Fruit fly (Drosophila melanogaster) whole organism, embryonic: ENCODE results near the gene CG6790.

Source experiments
- Atf3 ChIP-seq: fragments of 200-800 bp; sonication (Bioruptor generic); optimal IDR thresholded peaks from 3 replicates; lab custom pipeline; 2016; ENCODE audit warnings: missing biosample characterization, missing genetic modification characterization
- Blimp-1 ChIP-seq: fragments of 200-800 bp; sonication (Bioruptor generic); optimal IDR thresholded peaks from 3 replicates; lab custom pipeline; 2018; ENCODE audit warnings: missing biosample characterization, missing genetic modification characterization, mild to moderate bottlenecking, moderate library complexity, missing genetic modification reagents
- CG10565 ChIP-seq: fragments of 200-800 bp; sonication (Bioruptor generic); optimal IDR thresholded peaks from 3 replicates; lab custom pipeline; 2016; ENCODE audit warnings: missing biosample characterization, mild to moderate bottlenecking, missing genetic modification characterization
- CG11560 ChIP-seq: fragments of 200-800 bp; sonication (Bioruptor generic); IDR thresholded peaks from 3 replicates; pipeline ENCODE4 v1.3.6; 2022; ENCODE audit warnings: missing biosample characterization, missing genetic modification characterization
- CG12299 ChIP-seq: fragments of 200-800 bp; sonication (Bioruptor generic); optimal IDR thresholded peaks from 2 replicates; lab custom pipeline; 2018; ENCODE audit warnings: missing biosample characterization, mild to moderate bottlenecking, missing genetic modification characterization
- CG12769 ChIP-seq: fragments of 200-800 bp; sonication (Bioruptor generic); optimal IDR thresholded peaks from 2 replicates; lab custom pipeline; 2019; ENCODE audit warnings: missing biosample characterization, mild to moderate bottlenecking, missing genetic modification characterization, moderate library complexity
- CG12942 ChIP-seq: fragments of 200-800 bp; sonication (Bioruptor generic); optimal IDR thresholded peaks from 3 replicates; lab custom pipeline; 2016; ENCODE audit warnings: missing biosample characterization, missing genetic modification characterization
- CG13296 ChIP-seq: fragments of 200-800 bp; sonication (Bioruptor generic); optimal IDR thresholded peaks from 3 replicates; lab custom pipeline; 2018; ENCODE audit warnings: missing biosample characterization, mild to moderate bottlenecking, missing genetic modification characterization
- CG13424 ChIP-seq: fragments of 200-800 bp; sonication (Bioruptor generic); optimal IDR thresholded peaks from 2 replicates; lab custom pipeline; 2019; ENCODE audit warnings: missing biosample characterization, mild to moderate bottlenecking, missing genetic modification characterization, moderate library complexity
- CG14050 ChIP-seq: fragments of 200-800 bp; sonication (Bioruptor generic); IDR thresholded peaks from 3 replicates; pipeline ENCODE4 v1.3.6; 2022; ENCODE audit warnings: missing biosample characterization, missing genetic modification characterization
- CG14710 ChIP-seq: fragments of 200-800 bp; sonication (Bioruptor generic); optimal IDR thresholded peaks from 3 replicates; lab custom pipeline; 2019; ENCODE audit warnings: missing biosample characterization, mild to moderate bottlenecking, missing genetic modification characterization, moderate library complexity
- CG14860 ChIP-seq: fragments of 200-800 bp; sonication (Bioruptor generic); IDR thresholded peaks from 3 replicates; pipeline ENCODE4 v1.3.6; 2022; ENCODE audit warnings: missing biosample characterization, missing genetic modification characterization; ENCODE audit not compliant: partially characterized antibody
- CG15696 ChIP-seq: fragments of 200-800 bp; sonication (Bioruptor generic); optimal IDR thresholded peaks from 2 replicates; lab custom pipeline; 2019; ENCODE audit warnings: missing biosample characterization, mild to moderate bottlenecking, missing genetic modification characterization, moderate library complexity
- CG1602 ChIP-seq: fragments of 200-800 bp; sonication (Bioruptor generic); optimal IDR thresholded peaks from 3 replicates; lab custom pipeline; 2016; ENCODE audit warnings: missing biosample characterization, missing genetic modification characterization
- CG1647 ChIP-seq: fragments of 200-800 bp; sonication (Bioruptor generic); optimal IDR thresholded peaks from 3 replicates; lab custom pipeline; 2016; ENCODE audit warnings: missing biosample characterization, missing genetic modification characterization
- CG16813 ChIP-seq: fragments of 200-800 bp; sonication (Bioruptor generic); IDR thresholded peaks from 3 replicates; pipeline ENCODE4 v1.3.6; 2022; ENCODE audit warnings: missing biosample characterization, missing genetic modification characterization; ENCODE audit not compliant: partially characterized antibody
- CG17361 ChIP-seq: fragments of 200-800 bp; sonication (Bioruptor generic); IDR thresholded peaks from 3 replicates; pipeline ENCODE4 v1.3.6; 2022; ENCODE audit warnings: missing biosample characterization, missing genetic modification characterization
- CG34224 ChIP-seq: fragments of 200-800 bp; sonication (Bioruptor generic); IDR thresholded peaks from 3 replicates; pipeline ENCODE4 v1.3.6; 2022; ENCODE audit warnings: missing biosample characterization, missing genetic modification characterization; ENCODE audit not compliant: partially characterized antibody
- CG34422 ChIP-seq: fragments of 200-800 bp; sonication (Bioruptor generic); IDR thresholded peaks from 3 replicates; pipeline ENCODE4 v1.3.6; 2022; ENCODE audit warnings: missing biosample characterization, missing genetic modification characterization
- CG5245 ChIP-seq: fragments of 200-800 bp; sonication (Bioruptor generic); optimal IDR thresholded peaks from 3 replicates; lab custom pipeline; 2016; ENCODE audit warnings: missing biosample characterization, missing genetic modification characterization
- CG9437 ChIP-seq: fragments of 200-800 bp; sonication (Bioruptor generic); optimal IDR thresholded peaks from 2 replicates; lab custom pipeline; 2018; ENCODE audit warnings: missing biosample characterization, mild to moderate bottlenecking, missing genetic modification characterization
- Chrac-16 ChIP-seq: fragments of 200-800 bp; sonication (Bioruptor generic); optimal IDR thresholded peaks from 3 replicates; lab custom pipeline; 2016; ENCODE audit warnings: missing biosample characterization, missing genetic modification characterization
- CoRest ChIP-seq: fragments of 200-800 bp; sonication (Bioruptor generic); optimal IDR thresholded peaks from 3 replicates; lab custom pipeline; 2018; ENCODE audit warnings: missing biosample characterization, mild to moderate bottlenecking, missing genetic modification characterization, moderate library complexity
- Ets97D ChIP-seq: fragments of 200-800 bp; sonication (Bioruptor generic); optimal IDR thresholded peaks from 3 replicates; lab custom pipeline; 2016; ENCODE audit warnings: missing biosample characterization, missing genetic modification characterization
- H15 ChIP-seq: fragments of 200-800 bp; sonication (Bioruptor generic); IDR thresholded peaks from 3 replicates; pipeline ENCODE4 v1.3.6; 2022; ENCODE audit warnings: missing biosample characterization, missing genetic modification characterization
- Hsf ChIP-seq: fragments of 200-800 bp; sonication (Bioruptor generic); optimal IDR thresholded peaks from 3 replicates; lab custom pipeline; 2016; ENCODE audit warnings: missing biosample characterization, missing genetic modification characterization
- Myb ChIP-seq: fragments of 200-800 bp; sonication (Bioruptor generic); optimal IDR thresholded peaks from 2 replicates; lab custom pipeline; 2016; ENCODE audit warnings: missing biosample characterization, missing genetic modification characterization
- Opbp ChIP-seq: fragments of 200-800 bp; sonication (Bioruptor generic); IDR thresholded peaks from 3 replicates; pipeline ENCODE4 v1.3.6; 2022; ENCODE audit warnings: missing biosample characterization, missing genetic modification characterization; ENCODE audit not compliant: partially characterized antibody
- Poxn ChIP-seq: fragments of 200-800 bp; sonication (Bioruptor generic); IDR thresholded peaks from 2 replicates; pipeline ENCODE4 v1.3.6; 2022; ENCODE audit warnings: missing biosample characterization, missing genetic modification characterization
- Scr ChIP-seq: fragments of 200-800 bp; sonication (Bioruptor generic); IDR thresholded peaks from 2 replicates; pipeline ENCODE4 v1.3.6; 2022; ENCODE audit warnings: missing biosample characterization, missing genetic modification characterization; ENCODE audit not compliant: partially characterized antibody
- Stat92E ChIP-seq, 3 experiments: fragments of >200 bp in 2 of 3; fragments of 200-800 bp in 1 of 3; sonication (Bioruptor generic) in 1 of 3; optimal IDR thresholded peaks; 2 replicates each; lab custom pipeline; 2017 to 2019; ENCODE audit warnings: missing biosample characterization in 3 of 3, missing genetic modification characterization in 3 of 3, mild to moderate bottlenecking in 1 of 3, moderate library complexity in 1 of 3
- Xrp1 ChIP-seq: fragments of 200-800 bp; sonication (Bioruptor generic); IDR thresholded peaks from 2 replicates; pipeline ENCODE4 v1.3.6; 2022; ENCODE audit warnings: missing biosample characterization, missing genetic modification characterization
- bbx ChIP-seq: fragments of 200-800 bp; sonication (Bioruptor generic); IDR thresholded peaks from 2 replicates; pipeline ENCODE4 v1.3.6; 2022; ENCODE audit warnings: missing biosample characterization, missing genetic modification characterization; ENCODE audit not compliant: partially characterized antibody
- cato ChIP-seq: fragments of 200-800 bp; sonication (Bioruptor generic); optimal IDR thresholded peaks from 2 replicates; lab custom pipeline; 2016; ENCODE audit warnings: missing biosample characterization, missing genetic modification characterization, borderline replicate concordance
- dimm ChIP-seq: fragments of 200-800 bp; sonication (Bioruptor generic); IDR thresholded peaks from 2 replicates; pipeline ENCODE4 v1.3.6; 2022; ENCODE audit warnings: missing biosample characterization, missing genetic modification characterization
- esg ChIP-seq: fragments of 200-800 bp; sonication (Bioruptor generic); conservative IDR thresholded peaks from 2 replicates; pipeline ENCODE4 v1.3.6; 2022; ENCODE audit warnings: missing biosample characterization, missing genetic modification characterization
- fd64A ChIP-seq: fragments of 200-800 bp; sonication (Bioruptor generic); optimal IDR thresholded peaks from 3 replicates; lab custom pipeline; 2018; ENCODE audit warnings: missing biosample characterization, mild to moderate bottlenecking, missing genetic modification characterization
- fd96Cb ChIP-seq: fragments of 200-800 bp; sonication (Bioruptor generic); optimal IDR thresholded peaks from 2 replicates; lab custom pipeline; 2018; ENCODE audit warnings: missing biosample characterization, mild to moderate bottlenecking, missing genetic modification characterization, moderate library complexity
- gcm2 ChIP-seq: fragments of 200-800 bp; sonication (Bioruptor generic); optimal IDR thresholded peaks from 2 replicates; lab custom pipeline; 2016; ENCODE audit warnings: missing biosample characterization, missing genetic modification characterization
- gem ChIP-seq: fragments of 200-800 bp; sonication (Bioruptor generic); optimal IDR thresholded peaks from 2 replicates; lab custom pipeline; 2019; ENCODE audit warnings: missing biosample characterization, mild to moderate bottlenecking, missing genetic modification characterization, moderate library complexity
- hth ChIP-seq: fragments of >200 bp; optimal IDR thresholded peaks from 2 replicates; lab custom pipeline; 2017; ENCODE audit warnings: inconsistent platforms
- pros ChIP-seq: fragments of 200-800 bp; sonication (Bioruptor generic); optimal IDR thresholded peaks from 3 replicates; lab custom pipeline; 2019; ENCODE audit warnings: missing biosample characterization, mild to moderate bottlenecking, missing genetic modification characterization, moderate library complexity
- ranshi ChIP-seq: fragments of 200-800 bp; sonication (Bioruptor generic); IDR thresholded peaks from 2 replicates; pipeline ENCODE4 v1.3.6; 2022; ENCODE audit warnings: missing biosample characterization, missing genetic modification characterization
- row ChIP-seq: fragments of 200-800 bp; sonication (Bioruptor generic); IDR thresholded peaks from 3 replicates; pipeline ENCODE4 v1.3.6; 2022; ENCODE audit warnings: missing biosample characterization, missing genetic modification characterization
- schlank ChIP-seq: fragments of 200-800 bp; sonication (Bioruptor generic); optimal IDR thresholded peaks from 2 replicates; lab custom pipeline; 2018; ENCODE audit warnings: missing biosample characterization, mild to moderate bottlenecking, missing genetic modification characterization
- sna ChIP-seq: fragments of 200-800 bp; sonication (Bioruptor generic); IDR thresholded peaks from 2 replicates; pipeline ENCODE4 v1.3.6; 2022; ENCODE audit warnings: missing biosample characterization, missing genetic modification characterization; ENCODE audit not compliant: partially characterized antibody
- sr ChIP-seq: fragments of 200-800 bp; sonication (Bioruptor generic); IDR thresholded peaks from 3 replicates; pipeline ENCODE4 v1.3.6; 2022; ENCODE audit warnings: missing biosample characterization, missing genetic modification characterization
- sug ChIP-seq: fragments of 200-800 bp; optimal IDR thresholded peaks from 2 replicates; lab custom pipeline; 2019; ENCODE audit warnings: missing biosample characterization, mild to moderate bottlenecking, missing genetic modification characterization, moderate library complexity
- usp ChIP-seq: fragments of >200 bp; optimal IDR thresholded peaks from 2 replicates; lab custom pipeline; 2017; ENCODE audit warnings: missing biosample characterization, missing genetic modification characterization
- yki ChIP-seq: fragments of >200 bp; optimal IDR thresholded peaks from 3 replicates; lab custom pipeline; 2018

CG6790 gene

DNA sequence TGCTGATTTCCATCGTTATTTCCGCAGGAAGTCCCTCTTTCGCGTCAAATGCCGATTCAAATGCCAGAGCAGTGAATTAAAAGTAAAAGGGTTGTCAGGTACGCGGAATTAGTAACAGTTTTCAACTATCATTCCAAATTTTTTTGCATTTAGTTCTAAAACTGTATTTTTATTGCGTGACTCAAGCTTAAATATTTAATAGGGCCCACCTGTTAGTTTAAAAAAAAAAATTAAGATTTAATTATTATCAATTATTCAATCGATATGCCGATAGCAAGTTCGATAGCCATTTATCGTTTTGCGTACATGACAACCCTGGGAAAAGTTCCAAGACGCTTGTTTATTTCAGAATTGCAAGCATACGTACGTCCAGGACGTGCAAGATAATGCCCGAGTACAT is 44.5 kb upstream of the CG6790 start, which contains the start of gene CG14711 (continued):
- TF ChIP-seq CG5245 (GFP tag; lab: Kevin White, UChicago) (peak; percentile 78), CG12299 (tag; lab: Kevin White, UChicago) (peak; percentile 85), esg (peak; percentile 79), CG12769 (tag; lab: Kevin White, UChicago) (no peak), sug (tag; lab: Kevin White, UChicago) (peak; percentile 86), Opbp (GFP tag; lab: Robert Waterston, UW) (peak; percentile 59; the same call in 2 of the 3 replicates), CoRest (peak; percentile 91), CG16813 (GFP tag; lab: Robert Waterston, UW) (peak; percentile 79), sna (GFP tag; lab: Robert Waterston, UW) (peak; percentile 86; the same call in 1 of the 2 replicates), CG14710 (tag; lab: Kevin White, UChicago) (peak; percentile 98), hth (no peak), CG34224 (peak; percentile 87), yki (lab: Kevin White, UChicago) (no peak), Blimp-1 (GFP tag; lab: Kevin White, UChicago) (no peak), Hsf (peak; percentile 89), CG9437 (GFP tag; lab: Kevin White, UChicago) (peak; percentile 69), Chrac-16 (peak; percentile 86), cato (GFP tag; lab: Kevin White, UChicago) (peak; percentile 72), CG1602 (peak; percentile 85), dimm (GFP tag; lab: Robert Waterston, UW) (0 out of 2 replicates have a peak, but pooled peaks have one; percentile 34), CG13296 (GFP tag; lab: Kevin White, UChicago) (peak; percentile 85), ranshi (GFP tag; lab: Robert Waterston, UW) (peak; percentile 83), CG17361 (GFP tag; lab: Robert Waterston, UW) (peak; percentile 85), CG14050 (GFP tag; lab: Robert Waterston, UW) (peak; percentile 75), CG15696 (tag; lab: Kevin White, UChicago) (peak; percentile 85), CG1647 (peak; percentile 67), Stat92E (GFP tag; optimal IDR thresholded peaks at IDR 0.05; lab: Kevin White, UChicago) (peak in 1 of 3 experiments; percentile 71), CG11560 (tag; lab: Robert Waterston, UW) (peak; percentile 75), Myb (GFP tag; lab: Kevin White, UChicago) (peak; percentile 49), Poxn (GFP tag; lab: Robert Waterston, UW) (peak; percentile 52; the same call in 1 of the 2 replicates), pros (GFP tag; lab: Kevin White, UChicago) (peak; percentile 36), Xrp1 (GFP tag; lab: Robert Waterston, UW) (peak; percentile 92), CG13424 (tag; lab: Kevin White, UChicago) (peak; percentile 91), row (GFP tag; lab: Robert Waterston, UW) (peak; percentile 96), Ets97D (GFP tag; lab: Kevin White, UChicago) (peak; percentile 78), CG14860 (GFP tag; lab: Robert Waterston, UW) (peak; percentile 76; the same call in 2 of the 3 replicates), fd64A (GFP tag; lab: Kevin White, UChicago) (no peak), gem (tag; lab: Kevin White, UChicago) (peak; percentile 93), gcm2 (GFP tag; lab: Kevin White, UChicago) (peak; percentile 20), CG10565 (GFP tag; lab: Kevin White, UChicago) (peak; percentile 11), H15 (peak; percentile 78), fd96Cb (tag; lab: Kevin White, UChicago) (peak; percentile 74), usp (no peak), Atf3 (GFP tag; lab: Kevin White, UChicago) (peak; percentile 10), Scr (GFP tag; lab: Robert Waterston, UW) (peak; percentile 84), CG34422 (GFP tag; lab: Robert Waterston, UW) (peak; percentile 82), schlank (tag; lab: Kevin White, UChicago) (peak; percentile 55), sr (GFP tag; lab: Robert Waterston, UW) (no peak), bbx (peak; percentile 73), CG12942 (GFP tag; lab: Kevin White, UChicago) (peak; percentile 86)
